Worm (Caenorhabditis elegans) whole organism, dauer: ENCODE measurements around the gene Y67D8B.3.
"Not testable (repeated sequence)": the region's sequence is repeated elsewhere in the genome, so short reads cannot be mapped to it uniquely, and the experiment has no call there.

Experiments used
- unc-62 ChIP-seq: sonication (generic microtip); optimal IDR thresholded peaks from 2 replicates; lab custom pipeline; 2017; ENCODE audit warnings: missing biosample characterization, missing genetic modification reagents, missing genetic modification characterization

Y67D8B.3 gene

DNA sequence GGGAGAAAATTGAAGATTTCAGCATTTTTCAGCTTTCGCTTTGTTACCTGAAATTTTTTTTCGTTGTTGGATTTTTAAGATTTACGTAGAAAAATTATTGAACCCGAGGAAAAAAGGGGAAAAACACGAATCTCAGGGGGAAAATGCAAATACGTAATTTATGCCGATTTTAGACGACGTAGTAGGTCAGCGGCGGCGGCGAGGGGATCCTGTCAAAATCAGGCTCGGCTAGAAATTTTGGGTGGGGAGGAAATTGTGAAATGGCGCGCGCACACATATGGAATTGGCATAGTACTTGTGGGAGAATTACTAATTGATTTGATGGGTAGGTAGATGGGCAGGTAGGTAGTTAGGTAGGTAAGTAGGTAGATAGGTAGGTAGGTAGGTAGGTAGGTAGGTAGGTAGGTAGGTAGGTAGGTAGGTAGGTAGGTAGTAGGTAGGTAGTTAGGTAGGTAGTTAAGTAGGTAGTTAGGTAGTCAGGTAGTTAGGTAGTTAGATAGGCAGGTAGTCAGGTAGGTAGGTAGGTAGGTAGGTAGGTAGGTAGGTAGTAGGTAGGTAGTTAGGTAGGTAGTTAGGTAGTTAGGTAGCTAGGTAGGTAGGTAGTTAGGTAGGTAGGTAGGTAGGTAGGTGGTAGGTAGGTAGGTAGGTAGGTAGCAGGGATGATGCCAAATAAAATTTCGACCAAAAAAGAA is 25.8 kb downstream of the Y67D8B.3 start, which contains the start of gene nlp-81:
nlp-81 (minus strand) TSS at position 51 of the 692 bp plus-strand sequence.
- no peak for TF ChIP-seq unc-62 (GFP tag; lab: Kevin White, UChicago)

DNA sequence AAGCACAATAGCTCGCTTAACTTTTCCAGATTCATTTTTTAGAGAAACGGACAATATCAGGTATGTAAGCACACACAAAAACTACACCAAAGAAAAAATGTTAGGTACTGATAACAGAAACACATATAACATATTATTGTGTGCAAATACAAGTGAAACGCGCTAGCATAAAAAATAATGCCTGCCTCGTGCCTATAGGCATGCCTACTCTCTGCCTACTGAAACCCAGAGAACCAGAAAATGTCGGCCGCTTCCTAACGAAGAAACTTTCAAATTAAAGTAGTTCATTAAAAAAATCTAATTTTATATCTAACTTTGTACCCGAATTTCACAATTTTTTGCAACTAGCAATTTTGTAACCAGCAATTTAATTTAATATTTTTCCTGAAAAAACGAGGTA is 29.5 kb downstream of the Y67D8B.3 start, which contains the start of gene Y67D8B.1:
Y67D8B.1 (minus strand) TSS at position 101 of the 400 bp plus-strand sequence.
- not testable (repeated sequence) for TF ChIP-seq unc-62 (GFP tag; lab: Kevin White, UChicago)

- no peak for TF ChIP-seq unc-62 (GFP tag; lab: Kevin White, UChicago)
Measured at ce11 chrIV:3168656-3169216, 33.3 kb downstream of the Y67D8B.3 start.

DNA sequence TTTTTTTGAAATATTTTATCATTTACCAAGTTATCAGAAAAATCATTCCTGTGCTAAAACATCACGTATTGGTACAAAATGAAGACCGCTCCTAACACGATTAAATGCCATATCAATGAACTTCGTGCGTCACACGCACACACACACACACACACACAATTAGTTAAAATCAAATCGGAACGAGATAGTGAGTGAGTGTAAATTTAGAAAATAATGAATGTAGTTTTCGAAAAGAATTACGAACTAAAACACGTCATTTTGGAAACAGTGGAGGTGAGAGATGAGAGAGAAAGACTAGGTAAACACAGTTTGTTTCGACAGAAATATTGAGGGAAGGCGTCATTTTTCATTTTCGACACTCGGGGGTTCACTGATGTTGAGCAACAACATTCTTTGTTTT is 35.1 kb downstream of the Y67D8B.3 start:
- TF ChIP-seq unc-62 (GFP tag; lab: Kevin White, UChicago): no peak

DNA sequence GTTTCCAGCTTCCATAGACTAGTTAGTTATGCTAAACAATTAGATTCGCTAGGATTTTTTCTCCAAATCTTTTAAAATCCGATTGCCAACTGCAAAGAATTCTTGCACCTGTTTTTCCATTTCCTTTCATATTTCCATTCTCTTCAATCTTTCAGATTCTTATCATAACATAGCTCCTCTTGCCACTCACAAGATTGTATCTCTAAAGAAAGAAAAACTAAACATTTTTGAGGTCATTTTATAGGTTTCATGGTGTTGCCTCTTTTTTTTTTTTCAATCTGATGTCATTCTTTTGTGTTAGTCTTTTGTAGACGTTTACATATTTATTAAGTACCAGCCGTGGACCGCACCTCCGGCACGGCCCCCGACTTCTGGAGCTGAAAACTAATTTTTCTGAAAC is 36.6 kb downstream of the Y67D8B.3 start:
- TF ChIP-seq unc-62 (GFP tag; lab: Kevin White, UChicago): no peak

ce11 chrIV:3163562-3163961 is 38.4 kb downstream of the Y67D8B.3 start:
- TF ChIP-seq unc-62 (GFP tag; lab: Kevin White, UChicago): no peak

- no peak for TF ChIP-seq unc-62 (GFP tag; lab: Kevin White, UChicago)
Measured at ce11 chrIV:3160785-3161184, 41.2 kb downstream of the Y67D8B.3 start.

- TF ChIP-seq unc-62 (GFP tag; lab: Kevin White, UChicago): no peak
Measured at ce11 chrIV:3158175-3158574, 43.8 kb downstream of the Y67D8B.3 start.
